Worm (Caenorhabditis elegans) whole organism, young adult: Measurements from ENCODE around the gene B0228.7.

ENCODE experiments used
- B0019.2 ChIP-seq: fragments of 200-800 bp; sonication (Bioruptor generic); conservative IDR thresholded peaks from 2 replicates; pipeline ENCODE4 v1.3.6; 2022; ENCODE audit warnings: missing genetic modification reagents, missing genetic modification characterization, missing compliant biosample characterization
- B0336.3 ChIP-seq: fragments of 200-800 bp; sonication (Bioruptor generic); IDR thresholded peaks from 2 replicates; pipeline ENCODE4 v1.3.6; 2022; ENCODE audit warnings: missing genetic modification characterization, missing compliant biosample characterization
- F33H1.4 ChIP-seq: fragments of 200-800 bp; sonication (Bioruptor generic); IDR thresholded peaks from 2 replicates; pipeline ENCODE4 v1.3.6; 2022; ENCODE audit warnings: missing genetic modification reagents, missing genetic modification characterization, missing compliant biosample characterization
- F39B2.1 ChIP-seq: fragments of 200-800 bp; sonication (Bioruptor generic); IDR thresholded peaks from 2 replicates; pipeline ENCODE4 v1.3.6; 2022; ENCODE audit warnings: missing genetic modification reagents, missing genetic modification characterization, missing compliant biosample characterization
- F49E8.2 ChIP-seq: sonication (generic microtip); optimal IDR thresholded peaks from 3 replicates; lab custom pipeline; 2017; ENCODE audit warnings: missing genetic modification characterization, mild to moderate bottlenecking, missing compliant biosample characterization, antibody characterized with exemption, moderate library complexity; ENCODE audit not compliant: insufficient read depth
- F52B5.7 ChIP-seq: sonication (generic microtip); optimal IDR thresholded peaks from 2 replicates; lab custom pipeline; 2016; ENCODE audit warnings: mild to moderate bottlenecking, missing genetic modification characterization, missing compliant biosample characterization
- F55B11.4 ChIP-seq: sonication (generic microtip); optimal IDR thresholded peaks from 2 replicates; lab custom pipeline; 2016; ENCODE audit warnings: missing compliant biosample characterization, missing genetic modification characterization, borderline replicate concordance; ENCODE audit not compliant: insufficient read depth
- T07F8.4 ChIP-seq: sonication (generic microtip); optimal IDR thresholded peaks from 2 replicates; lab custom pipeline; 2016; ENCODE audit warnings: mild to moderate bottlenecking, missing genetic modification characterization, moderate library complexity, missing compliant biosample characterization
- T26A5.8 ChIP-seq: sonication (generic microtip); optimal IDR thresholded peaks from 2 replicates; lab custom pipeline; 2016; ENCODE audit warnings: missing genetic modification characterization, missing compliant biosample characterization
- Y53F4B.3 ChIP-seq: fragments of 200-800 bp; sonication (Bioruptor generic); IDR thresholded peaks from 2 replicates; pipeline ENCODE4 v1.3.6; 2022; ENCODE audit warnings: missing genetic modification reagents, missing genetic modification characterization, missing compliant biosample characterization
- Y53G8AR.9 ChIP-seq: fragments of 200-800 bp; sonication (Bioruptor generic); conservative IDR thresholded peaks from 2 replicates; pipeline ENCODE4 v1.3.6; 2022; ENCODE audit warnings: missing genetic modification reagents, missing genetic modification characterization, missing compliant biosample characterization
- Y95B8A.8 ChIP-seq: fragments of 200-800 bp; sonication (Bioruptor generic); IDR thresholded peaks from 2 replicates; pipeline ENCODE4 v1.3.6; 2022; ENCODE audit warnings: missing genetic modification reagents, missing genetic modification characterization, missing compliant biosample characterization
- ama-1 ChIP-seq, 3 experiments: fragments of 150-350 bp in 1 of 3; sonication (generic microtip) in 2 of 3; optimal IDR thresholded peaks; 2 replicates each; lab custom pipeline; 2014 to 2018; ENCODE audit warnings: missing biosample characterization in 2 of 3, missing genetic modification characterization in 2 of 3, missing genetic modification reagents in 2 of 3
- aptf-2 ChIP-seq: fragments of 200-800 bp; sonication (Bioruptor generic); conservative IDR thresholded peaks from 2 replicates; pipeline ENCODE4 v1.3.6; 2022; ENCODE audit warnings: missing genetic modification reagents, missing genetic modification characterization, missing compliant biosample characterization
- athp-1 ChIP-seq: sonication (generic microtip); optimal IDR thresholded peaks from 2 replicates; lab custom pipeline; 2017; ENCODE audit warnings: mild to moderate bottlenecking, missing genetic modification characterization, missing compliant biosample characterization
- attf-3 ChIP-seq: fragments of 200-800 bp; sonication (Bioruptor generic); conservative IDR thresholded peaks from 2 replicates; pipeline ENCODE4 v1.3.6; 2022; ENCODE audit warnings: missing genetic modification reagents, missing genetic modification characterization, missing compliant biosample characterization
- attf-5 ChIP-seq: fragments of 200-800 bp; sonication (Bioruptor generic); optimal IDR thresholded peaks from 2 replicates; lab custom pipeline; 2018; ENCODE audit warnings: mild to moderate bottlenecking, missing genetic modification characterization, missing compliant biosample characterization
- cebp-1 ChIP-seq, 2 experiments: fragments of 200-800 bp in 1 of 2; sonication (Bioruptor generic) in 1 of 2; sonication (generic microtip) in 1 of 2; IDR thresholded peaks in 1 of 2; optimal IDR thresholded peaks in 1 of 2; 2 replicates each; pipeline versions ENCODE4 v1.3.6 to Lab custom; 2017 to 2022; ENCODE audit warnings: missing compliant biosample characterization in 2 of 2, missing genetic modification characterization in 2 of 2, mild to moderate bottlenecking in 1 of 2, missing genetic modification reagents in 1 of 2, moderate library complexity in 1 of 2
- ceh-27 ChIP-seq: fragments of 200-800 bp; sonication (Bioruptor generic); optimal IDR thresholded peaks from 2 replicates; lab custom pipeline; 2018; ENCODE audit warnings: mild to moderate bottlenecking, missing genetic modification characterization, moderate library complexity, missing compliant biosample characterization
- ceh-79 ChIP-seq: sonication (generic microtip); optimal IDR thresholded peaks from 2 replicates; lab custom pipeline; 2017; ENCODE audit warnings: mild to moderate bottlenecking, missing genetic modification characterization, missing compliant biosample characterization
- die-1 ChIP-seq: sonication (generic microtip); optimal IDR thresholded peaks from 2 replicates; lab custom pipeline; 2016; ENCODE audit warnings: missing genotype, mild to moderate bottlenecking, missing genetic modification characterization, missing compliant biosample characterization
- dox-1 ChIP-seq: fragments of 200-800 bp; sonication (Bioruptor generic); IDR thresholded peaks from 2 replicates; pipeline ENCODE4 v1.3.6; 2022; ENCODE audit warnings: missing genetic modification reagents, missing genetic modification characterization, missing compliant biosample characterization
- egl-44 ChIP-seq: fragments of 200-800 bp; sonication (Bioruptor generic); IDR thresholded peaks from 2 replicates; pipeline ENCODE4 v1.3.6; 2022; ENCODE audit warnings: missing genetic modification reagents, missing genetic modification characterization, missing compliant biosample characterization
- egrh-3 ChIP-seq: fragments of 200-800 bp; sonication (Bioruptor generic); IDR thresholded peaks from 2 replicates; pipeline ENCODE4 v1.3.6; 2022; ENCODE audit warnings: missing genetic modification reagents, missing genetic modification characterization, missing compliant biosample characterization
- hlh-26 ChIP-seq: fragments of 200-800 bp; sonication (Bioruptor generic); conservative IDR thresholded peaks from 2 replicates; pipeline ENCODE4 v1.3.6; 2022; ENCODE audit warnings: missing genetic modification reagents, missing genetic modification characterization, missing compliant biosample characterization
- lin-26 ChIP-seq: fragments of 200-800 bp; sonication (Bioruptor generic); IDR thresholded peaks from 2 replicates; pipeline ENCODE4 v1.3.6; 2022; ENCODE audit warnings: missing genetic modification reagents, missing genetic modification characterization, missing compliant biosample characterization
- lin-35 ChIP-seq, 3 experiments: fragments of 150-350 bp in 2 of 3; sonication (generic microtip) in 1 of 3; optimal IDR thresholded peaks; 2 replicates each; lab custom pipeline; 2014 to 2018; ENCODE audit warnings: missing biosample characterization in 3 of 3, missing genetic modification characterization in 3 of 3, missing genetic modification reagents in 3 of 3
- lin-40 ChIP-seq: sonication (generic microtip); optimal IDR thresholded peaks from 2 replicates; lab custom pipeline; 2016; ENCODE audit warnings: missing genetic modification characterization, mild to moderate bottlenecking, missing compliant biosample characterization, missing genotype, missing genetic modification reagents
- lin-54 ChIP-seq: fragments of 200-800 bp; sonication (Bioruptor generic); optimal IDR thresholded peaks from 2 replicates; lab custom pipeline; 2018; ENCODE audit warnings: mild to moderate bottlenecking, missing genetic modification characterization, missing compliant biosample characterization
- mcd-1 ChIP-seq: fragments of 200-800 bp; sonication (Bioruptor generic); IDR thresholded peaks from 2 replicates; pipeline ENCODE4 v1.3.6; 2022; ENCODE audit warnings: missing genetic modification reagents, missing genetic modification characterization, missing compliant biosample characterization
- mel-28 ChIP-seq: sonication (generic microtip); optimal IDR thresholded peaks from 2 replicates; lab custom pipeline; 2016; ENCODE audit warnings: borderline replicate concordance, mild to moderate bottlenecking, missing genetic modification characterization, missing compliant biosample characterization
- nfyb-1 ChIP-seq: fragments of 200-800 bp; sonication (Bioruptor generic); IDR thresholded peaks from 2 replicates; pipeline ENCODE4 v1.3.6; 2022; ENCODE audit warnings: missing genetic modification reagents, missing genetic modification characterization, missing compliant biosample characterization
- rec-8 ChIP-seq, 2 experiments: sonication (generic microtip); optimal IDR thresholded peaks; 2 replicates each; lab custom pipeline; 2016; ENCODE audit warnings: mild to moderate bottlenecking in 2 of 2, missing genetic modification characterization in 2 of 2, missing genetic modification reagents in 2 of 2, missing genotype in 2 of 2, missing biosample characterization in 1 of 2, missing compliant biosample characterization in 1 of 2, moderate library complexity in 1 of 2
- rpc-1 ChIP-seq, 2 experiments: fragments of 150-350 bp in 1 of 2; sonication (generic microtip) in 1 of 2; optimal IDR thresholded peaks; 2 replicates each; lab custom pipeline; 2014 to 2018; ENCODE audit warnings: missing biosample characterization in 1 of 2, missing genetic modification characterization in 1 of 2, missing genetic modification reagents in 1 of 2, missing genotype in 1 of 2
- unc-130 ChIP-seq: sonication (generic microtip); optimal IDR thresholded peaks from 2 replicates; lab custom pipeline; 2016; ENCODE audit warnings: missing genetic modification reagents, missing genetic modification characterization, missing compliant biosample characterization
- ztf-25 ChIP-seq: fragments of 200-800 bp; sonication (Bioruptor generic); IDR thresholded peaks from 2 replicates; pipeline ENCODE4 v1.3.6; 2022; ENCODE audit warnings: missing genetic modification reagents, missing genetic modification characterization, missing compliant biosample characterization
- ztf-28 ChIP-seq: fragments of 200-800 bp; sonication (Bioruptor generic); IDR thresholded peaks from 2 replicates; pipeline ENCODE4 v1.3.6; 2022; ENCODE audit warnings: missing genetic modification reagents, missing genetic modification characterization, missing compliant biosample characterization
- ztf-3 ChIP-seq: fragments of 200-800 bp; sonication (Bioruptor generic); optimal IDR thresholded peaks from 2 replicates; lab custom pipeline; 2018; ENCODE audit warnings: mild to moderate bottlenecking, missing genetic modification characterization, missing compliant biosample characterization

B0228.7 gene

DNA sequence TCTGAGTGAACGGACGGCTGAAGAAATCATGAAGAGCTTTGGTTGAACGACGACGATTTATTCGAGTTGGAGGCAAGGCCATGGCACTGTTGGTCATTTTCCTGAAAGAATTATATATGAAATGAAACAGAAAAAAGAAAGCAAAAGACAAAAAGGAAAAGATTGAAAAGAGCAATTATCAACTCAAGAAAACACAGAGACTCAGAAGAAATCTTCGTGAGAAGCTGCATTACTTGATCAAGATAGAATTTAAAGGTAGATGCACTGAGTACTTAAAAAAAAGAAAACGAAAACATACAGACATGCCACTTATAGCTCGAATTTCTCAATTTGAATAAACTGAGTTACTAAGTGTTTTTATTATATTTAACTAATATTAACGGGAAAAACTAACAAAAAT, 40.3 kb downstream of the B0228.7 start, which contains the start of gene cpna-5:
Gene cpna-5 (minus strand): TSS at position 101 of the 400 bp plus-strand sequence.
- TF ChIP-seq F33H1.4 (GFP tag; lab: Robert Waterston, UW) (no peak), mel-28 (tag; lab: Kevin White, UChicago) (no peak), ztf-28 (GFP tag; lab: Robert Waterston, UW) (no peak), Y53F4B.3 (GFP tag; lab: Robert Waterston, UW) (no peak), F39B2.1 (GFP tag; lab: Robert Waterston, UW) (no peak), ceh-79 (tag; lab: Kevin White, UChicago) (no peak), F55B11.4 (tag; lab: Kevin White, UChicago) (no peak), egl-44 (GFP tag; lab: Robert Waterston, UW) (no peak), T26A5.8 (tag; lab: Kevin White, UChicago) (no peak), aptf-2 (GFP tag; lab: Robert Waterston, UW) (no peak), lin-40 (tag; lab: Kevin White, UChicago) (no peak), ztf-3 (GFP tag; lab: Kevin White, UChicago) (no peak), Y95B8A.8 (GFP tag; lab: Robert Waterston, UW) (no peak), lin-26 (GFP tag; lab: Robert Waterston, UW) (no peak), rpc-1 (optimal IDR thresholded peaks at IDR 0.05; lab: Kevin White, UChicago) (no peak), rpc-1 (tag; optimal IDR thresholded peaks at IDR 0.05; lab: Kevin White, UChicago) (no peak), mcd-1 (GFP tag; lab: Robert Waterston, UW) (no peak)

DNA sequence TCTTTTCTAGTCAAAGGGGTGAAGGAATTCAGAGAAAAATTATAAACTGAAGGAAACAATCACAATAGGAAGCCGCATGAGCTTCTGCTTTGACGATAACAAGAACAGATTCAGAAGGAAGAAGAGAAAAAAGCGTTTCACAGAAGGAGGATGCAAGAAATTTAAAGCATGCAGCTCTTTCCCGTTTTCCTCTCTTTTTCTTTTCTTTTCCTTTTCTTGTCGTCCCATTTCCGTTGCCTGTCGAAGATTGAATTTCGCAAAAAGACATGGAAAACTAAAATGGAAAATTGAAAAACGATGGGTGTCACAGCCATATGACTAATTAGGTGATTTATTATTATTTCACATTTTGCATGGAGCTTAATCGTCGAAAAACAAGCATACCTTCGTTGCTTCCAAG, 42.7 kb downstream of the B0228.7 start:
- TF ChIP-seq T07F8.4 (tag; lab: Kevin White, UChicago) (no peak), ceh-79 (tag; lab: Kevin White, UChicago) (no peak), dox-1 (GFP tag; lab: Robert Waterston, UW) (no peak), athp-1 (tag; lab: Kevin White, UChicago) (no peak)

DNA sequence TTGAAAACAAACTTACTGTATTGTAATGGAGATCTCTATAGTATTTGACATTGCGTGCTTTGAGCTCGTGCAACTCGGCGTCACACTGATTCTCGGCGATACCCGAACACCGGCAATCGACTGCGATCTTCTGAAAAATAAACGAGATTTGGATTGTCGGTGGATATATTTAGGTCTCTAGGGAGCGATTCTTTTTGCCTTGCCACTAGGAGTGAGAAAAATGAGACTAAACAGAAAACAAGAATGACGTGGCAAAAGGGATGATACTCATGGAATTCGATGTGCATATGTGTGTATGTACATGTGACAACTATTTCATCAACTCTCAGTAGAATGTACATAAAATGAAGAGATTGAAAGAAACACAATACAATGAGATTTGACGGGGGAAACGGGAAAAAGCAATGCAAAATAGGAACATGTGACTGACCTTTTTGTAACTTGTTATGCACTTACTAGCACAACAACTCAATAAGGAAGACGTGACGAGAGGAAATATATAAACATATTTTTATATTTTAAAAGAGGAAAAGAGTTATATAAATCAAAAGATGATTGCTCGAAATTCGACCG, 44.1 kb downstream of the B0228.7 start:
- TF ChIP-seq cebp-1 (GFP tag; IDR thresholded peaks at IDR 0.05; lab: Robert Waterston, UW), result no peak
- TF ChIP-seq cebp-1 (tag; optimal IDR thresholded peaks at IDR 0.05; lab: Kevin White, UChicago), result peak; percentile 45
- no peak for TF ChIP-seq hlh-26 (GFP tag; lab: Robert Waterston, UW)
- TF ChIP-seq lin-35 (GFP tag; optimal IDR thresholded peaks at IDR 0.05; lab: Kevin White, UChicago), result peak in 1 of 3 experiments; percentile 26
- no peak for TF ChIP-seq egl-44 (GFP tag; lab: Robert Waterston, UW)

DNA sequence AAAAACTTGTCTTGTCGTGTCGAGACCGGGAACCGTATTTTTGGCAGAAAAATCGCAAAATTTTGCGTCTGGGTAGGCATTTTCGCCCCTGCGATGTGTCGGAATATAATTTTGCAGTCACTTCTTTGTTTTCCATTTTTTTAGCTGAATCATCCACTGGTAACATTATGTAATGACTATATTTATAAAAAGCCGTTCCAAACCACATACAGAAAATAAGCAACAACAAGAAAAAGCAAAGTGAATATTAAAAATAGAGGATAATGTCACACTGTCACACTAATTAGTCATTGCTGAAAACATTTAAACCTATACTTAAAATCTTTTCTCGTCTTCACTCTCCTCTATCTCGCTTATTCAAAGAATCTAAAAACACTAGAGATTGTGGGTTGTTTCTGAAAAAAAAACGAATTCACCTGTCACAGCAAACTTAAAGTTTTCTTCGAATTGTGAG, 49.5 kb downstream of the B0228.7 start, which contains the start of gene sre-1:
Gene sre-1 (plus strand): TSS at position 404 of the 454 bp plus-strand sequence.
- no peak for TF ChIP-seq egrh-3 (GFP tag; lab: Robert Waterston, UW)
- TF ChIP-seq dox-1 (GFP tag; lab: Robert Waterston, UW), result no peak
- no peak for TF ChIP-seq B0019.2 (GFP tag; lab: Robert Waterston, UW)
- no peak for TF ChIP-seq ama-1 (optimal IDR thresholded peaks at IDR 0.05; lab: Kevin White, UChicago)
- no peak for TF ChIP-seq ama-1 (GFP tag; optimal IDR thresholded peaks at IDR 0.05; lab: Kevin White, UChicago)
- TF ChIP-seq B0336.3, result no peak
- no peak for TF ChIP-seq attf-3 (GFP tag; lab: Robert Waterston, UW)
- TF ChIP-seq nfyb-1 (GFP tag; lab: Robert Waterston, UW), result no peak

DNA sequence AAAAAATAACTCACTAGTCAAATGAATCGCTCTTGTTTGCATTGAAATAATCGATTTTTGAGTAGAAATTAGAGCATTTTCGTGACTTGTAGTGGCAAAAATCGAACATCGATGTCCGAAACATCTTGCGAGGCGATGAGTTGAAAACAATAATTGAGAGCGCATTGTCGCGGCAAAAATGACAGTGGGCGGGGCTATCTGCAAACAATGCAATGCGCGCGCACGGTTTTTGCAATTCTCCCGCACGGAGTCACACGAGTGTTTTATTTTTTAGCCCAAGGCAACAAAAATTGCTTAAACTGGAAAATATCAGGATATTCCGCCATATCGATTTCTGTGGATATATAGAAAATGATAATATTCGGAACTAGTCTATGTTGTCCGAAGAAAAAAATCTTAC, 50.3 kb downstream of the B0228.7 start, which contains the start of gene B0495.9:
Gene B0495.9 (minus strand): TSS at position 171 of the 400 bp plus-strand sequence.
- 0 out of 2 replicates have a peak, but pooled peaks have one; percentile 55 for TF ChIP-seq Y53G8AR.9
- peak in 1 of 2 experiments; percentile 52 for TF ChIP-seq rec-8 (tag; optimal IDR thresholded peaks at IDR 0.05; lab: Kevin White, UChicago)
- peak; percentile 60 for TF ChIP-seq attf-5 (GFP tag; lab: Kevin White, UChicago)
- peak; percentile 43 for TF ChIP-seq lin-54 (GFP tag; lab: Kevin White, UChicago)
- TF ChIP-seq cebp-1 (GFP tag; IDR thresholded peaks at IDR 0.05; lab: Robert Waterston, UW), result no peak
- peak; percentile 63 for TF ChIP-seq cebp-1 (tag; optimal IDR thresholded peaks at IDR 0.05; lab: Kevin White, UChicago)
- TF ChIP-seq die-1 (tag; lab: Kevin White, UChicago), result peak; percentile 40
- peak; percentile 57 for TF ChIP-seq ceh-27
- TF ChIP-seq ztf-25, result 0 out of 2 replicates have a peak, but pooled peaks have one; percentile 45
- no peak for TF ChIP-seq unc-130
- TF ChIP-seq F49E8.2 (tag; lab: Kevin White, UChicago), result peak; percentile 32
- peak; percentile 19 for TF ChIP-seq F52B5.7 (tag; lab: Kevin White, UChicago)
- 0 out of 2 replicates have a peak, but pooled peaks have one; percentile 38 for TF ChIP-seq attf-3 (GFP tag; lab: Robert Waterston, UW)
